Worm (Caenorhabditis elegans) whole organism, late embryonic: Measurements from ENCODE around the gene C52E2.5.

Source experiments
- ama-1 ChIP-seq: fragments of 150-350 bp; optimal IDR thresholded peaks from 2 replicates; lab custom pipeline; 2014
- ceh-18 ChIP-seq: sonication (generic microtip); optimal IDR thresholded peaks from 2 replicates; lab custom pipeline; 2016; ENCODE audit warnings: missing genetic modification characterization, missing compliant biosample characterization
- ceh-34 ChIP-seq: sonication (generic microtip); optimal IDR thresholded peaks from 2 replicates; lab custom pipeline; 2016; ENCODE audit warnings: mild to moderate bottlenecking, missing genetic modification characterization, missing compliant biosample characterization
- ceh-6 ChIP-seq: fragments of 200-800 bp; sonication (Bioruptor generic); optimal IDR thresholded peaks from 2 replicates; lab custom pipeline; 2018; ENCODE audit warnings: mild to moderate bottlenecking, missing genetic modification characterization, missing compliant biosample characterization
- elt-4 ChIP-seq: sonication (generic microtip); optimal IDR thresholded peaks from 2 replicates; lab custom pipeline; 2016; ENCODE audit warnings: missing genetic modification characterization, missing compliant biosample characterization
- fkh-6 ChIP-seq: sonication (generic microtip); optimal IDR thresholded peaks from 2 replicates; lab custom pipeline; 2016; ENCODE audit warnings: missing genetic modification characterization, missing compliant biosample characterization
- hlh-30 ChIP-seq: sonication (generic microtip); optimal IDR thresholded peaks from 2 replicates; lab custom pipeline; 2017; ENCODE audit warnings: antibody characterized with exemption, missing genetic modification characterization, missing compliant biosample characterization; ENCODE audit not compliant: insufficient read depth
- lin-11 ChIP-seq: fragments of 200-800 bp; sonication (Bioruptor generic); optimal IDR thresholded peaks from 2 replicates; lab custom pipeline; 2018; ENCODE audit warnings: mild to moderate bottlenecking, missing genetic modification characterization, missing compliant biosample characterization
- mec-3 ChIP-seq: sonication (generic microtip); optimal IDR thresholded peaks from 2 replicates; lab custom pipeline; 2016; ENCODE audit warnings: borderline replicate concordance, missing genetic modification characterization, missing compliant biosample characterization
- nhr-11 ChIP-seq: fragments of 150-350 bp; optimal IDR thresholded peaks from 2 replicates; lab custom pipeline; 2014; ENCODE audit warnings: missing biosample characterization, missing genetic modification characterization
- pag-3 ChIP-seq: sonication (generic microtip); optimal IDR thresholded peaks from 2 replicates; lab custom pipeline; 2016; ENCODE audit warnings: missing compliant biosample characterization, missing genetic modification characterization, borderline replicate concordance
- pqm-1 ChIP-seq: sonication (generic microtip); optimal IDR thresholded peaks from 2 replicates; lab custom pipeline; 2016; ENCODE audit warnings: missing genetic modification characterization, missing compliant biosample characterization
- unc-55 ChIP-seq: sonication (generic microtip); optimal IDR thresholded peaks from 2 replicates; lab custom pipeline; 2017; ENCODE audit warnings: missing biosample characterization, missing genetic modification reagents, missing genetic modification characterization

ce11 chrII:1884635-1885034 lies 41.9 kb upstream of the C52E2.5 start, which contains the start of gene math-6:
- TF ChIP-seq ama-1 (no peak), lin-11 (tag; lab: Kevin White, UChicago) (no peak), nhr-11 (no peak), fkh-6 (tag; lab: Kevin White, UChicago) (no peak), pag-3 (tag; lab: Kevin White, UChicago) (no peak), ceh-18 (tag; lab: Kevin White, UChicago) (no peak), elt-4 (tag; lab: Kevin White, UChicago) (no peak), ceh-6 (no peak), mec-3 (tag; lab: Kevin White, UChicago) (no peak), hlh-30 (tag; lab: Kevin White, UChicago) (no peak), pqm-1 (tag; lab: Kevin White, UChicago) (no peak), ceh-34 (tag; lab: Kevin White, UChicago) (no peak), unc-55 (GFP tag; lab: Kevin White, UChicago) (no peak)
